Worm (Caenorhabditis elegans) whole organism, mixed stage, embryonic: ENCODE measurements around the gene F13B12.6.

Experiments
- M03D4.4 ChIP-seq: sonication (generic microtip); optimal IDR thresholded peaks from 2 replicates; lab custom pipeline; 2017; ENCODE audit warnings: mild to moderate bottlenecking, missing genetic modification characterization, missing compliant biosample characterization
- bed-3 ChIP-seq: fragments of 200-800 bp; sonication (Bioruptor generic); optimal IDR thresholded peaks from 3 replicates; lab custom pipeline; 2018; ENCODE audit warnings: mild to moderate bottlenecking, missing genetic modification characterization, moderate library complexity, missing compliant biosample characterization
- blmp-1 ChIP-seq: fragments of 150-350 bp; optimal IDR thresholded peaks from 2 replicates; lab custom pipeline; 2014; ENCODE audit warnings: missing biosample characterization, missing genetic modification characterization
- ceh-39 ChIP-seq: fragments of 150-350 bp; optimal IDR thresholded peaks from 2 replicates; lab custom pipeline; 2014; ENCODE audit warnings: missing biosample characterization, missing genetic modification characterization
- ceh-83 ChIP-seq: fragments of 200-800 bp; sonication (Bioruptor generic); optimal IDR thresholded peaks from 2 replicates; lab custom pipeline; 2018; ENCODE audit warnings: mild to moderate bottlenecking, missing genetic modification characterization, missing compliant biosample characterization
- cnd-1 ChIP-seq: fragments of 200-800 bp; sonication (Bioruptor generic); optimal IDR thresholded peaks from 2 replicates; lab custom pipeline; 2018; ENCODE audit warnings: mild to moderate bottlenecking, missing genetic modification characterization, missing compliant biosample characterization
- elt-1 ChIP-seq: sonication (generic microtip); optimal IDR thresholded peaks from 2 replicates; lab custom pipeline; 2017; ENCODE audit warnings: missing genetic modification characterization, mild to moderate bottlenecking, missing compliant biosample characterization, antibody characterized with exemption, moderate library complexity, borderline replicate concordance; ENCODE audit not compliant: insufficient read depth
- elt-3 ChIP-seq: fragments of 150-350 bp; optimal IDR thresholded peaks from 2 replicates; lab custom pipeline; 2014; ENCODE audit warnings: missing biosample characterization, missing genetic modification characterization
- ham-2 ChIP-seq: fragments of 200-800 bp; sonication (Bioruptor generic); optimal IDR thresholded peaks from 2 replicates; lab custom pipeline; 2018; ENCODE audit warnings: mild to moderate bottlenecking, missing genetic modification characterization, missing compliant biosample characterization
- hlh-1 ChIP-seq: fragments of 150-350 bp; optimal IDR thresholded peaks from 2 replicates; lab custom pipeline; 2014; ENCODE audit warnings: missing biosample characterization, missing genetic modification reagents, missing genetic modification characterization
- lin-13 ChIP-seq: fragments of 150-350 bp; optimal IDR thresholded peaks from 2 replicates; lab custom pipeline; 2014; ENCODE audit warnings: missing biosample characterization, missing genetic modification characterization
- lin-32 ChIP-seq: fragments of 200-800 bp; sonication (Bioruptor generic); optimal IDR thresholded peaks from 2 replicates; lab custom pipeline; 2018; ENCODE audit warnings: mild to moderate bottlenecking, missing genetic modification characterization, missing compliant biosample characterization
- lsy-2 ChIP-seq: fragments of 150-350 bp; optimal IDR thresholded peaks from 2 replicates; lab custom pipeline; 2014; ENCODE audit warnings: missing biosample characterization, missing genetic modification characterization
- mab-5 ChIP-seq: fragments of 150-350 bp; optimal IDR thresholded peaks from 2 replicates; lab custom pipeline; 2014; ENCODE audit warnings: missing biosample characterization, missing genetic modification characterization
- mep-1 ChIP-seq: fragments of 150-350 bp; optimal IDR thresholded peaks from 2 replicates; lab custom pipeline; 2017; ENCODE audit warnings: missing biosample characterization, missing genetic modification reagents, missing genetic modification characterization, inconsistent platforms
- mls-2 ChIP-seq: sonication (generic microtip); optimal IDR thresholded peaks from 2 replicates; lab custom pipeline; 2016; ENCODE audit warnings: mild to moderate bottlenecking, missing genetic modification characterization, moderate library complexity, missing compliant biosample characterization
- nhr-12 ChIP-seq: fragments of 150-350 bp; optimal IDR thresholded peaks from 2 replicates; lab custom pipeline; 2014; ENCODE audit warnings: missing biosample characterization, missing genetic modification characterization
- nhr-2 ChIP-seq: fragments of 150-350 bp; optimal IDR thresholded peaks from 2 replicates; lab custom pipeline; 2014; ENCODE audit warnings: missing biosample characterization, missing genetic modification characterization
- nhr-237 ChIP-seq: fragments of 150-350 bp; optimal IDR thresholded peaks from 2 replicates; lab custom pipeline; 2014; ENCODE audit warnings: missing biosample characterization, missing genetic modification characterization
- nhr-28 ChIP-seq: fragments of 150-350 bp; optimal IDR thresholded peaks from 2 replicates; lab custom pipeline; 2014; ENCODE audit warnings: missing biosample characterization, missing genetic modification characterization
- nhr-76 ChIP-seq: sonication (generic microtip); optimal IDR thresholded peaks from 2 replicates; lab custom pipeline; 2017; ENCODE audit warnings: missing biosample characterization, missing genetic modification characterization
- pha-4 ChIP-seq: fragments of 150-350 bp; optimal IDR thresholded peaks from 2 replicates; lab custom pipeline; 2018; ENCODE audit warnings: missing biosample characterization, missing genetic modification reagents, missing genetic modification characterization
- sem-2 ChIP-seq: fragments of 200-800 bp; sonication (Bioruptor generic); optimal IDR thresholded peaks from 2 replicates; lab custom pipeline; 2018; ENCODE audit warnings: mild to moderate bottlenecking, missing genetic modification characterization, missing compliant biosample characterization
- snpc-4 ChIP-seq: fragments of 150-350 bp; optimal IDR thresholded peaks from 2 replicates; lab custom pipeline; 2014; ENCODE audit warnings: missing biosample characterization, missing genetic modification characterization
- sptf-1 ChIP-seq: sonication (generic microtip); optimal IDR thresholded peaks from 2 replicates; lab custom pipeline; 2017; ENCODE audit warnings: mild to moderate bottlenecking, missing genetic modification characterization, moderate library complexity, missing compliant biosample characterization
- unc-120 ChIP-seq: sonication (generic microtip); optimal IDR thresholded peaks from 2 replicates; lab custom pipeline; 2017; ENCODE audit warnings: missing genetic modification characterization, missing compliant biosample characterization; ENCODE audit not compliant: poor library complexity, severe bottlenecking
- unc-39 ChIP-seq: fragments of 150-350 bp; optimal IDR thresholded peaks from 2 replicates; lab custom pipeline; 2014; ENCODE audit warnings: missing biosample characterization, missing genetic modification characterization
- unc-62 ChIP-seq: fragments of 150-350 bp; optimal IDR thresholded peaks from 2 replicates; lab custom pipeline; 2014; ENCODE audit warnings: missing biosample characterization, missing genetic modification reagents, missing genetic modification characterization
- ztf-11 ChIP-seq: fragments of 150-350 bp; optimal IDR thresholded peaks from 2 replicates; lab custom pipeline; 2014; ENCODE audit warnings: missing biosample characterization, missing genetic modification characterization

F13B12.6 gene

DNA sequence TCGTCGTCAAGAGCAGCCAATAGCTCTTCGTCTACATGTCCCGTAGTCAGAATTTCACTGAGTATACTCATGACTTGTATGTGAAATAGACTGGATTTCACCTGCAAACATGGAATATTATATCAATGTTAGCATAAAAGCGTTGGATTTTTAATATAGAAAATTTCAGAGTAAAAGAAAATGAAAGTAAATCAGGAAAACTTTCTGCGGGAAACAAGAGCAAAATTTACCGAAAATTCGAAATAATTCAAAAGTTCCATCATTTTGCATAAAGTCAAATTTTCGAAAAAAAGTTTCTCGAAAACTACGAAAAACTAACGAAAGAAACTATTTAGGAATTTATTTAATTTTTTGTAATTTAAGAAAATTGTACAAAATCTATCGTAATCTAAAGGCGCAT is at the start of gene F13B12.6:
Gene F13B12.6 (minus strand): TSS at position 101 of the 400 bp plus-strand sequence.
- TF ChIP-seq ham-2 (GFP tag; lab: Kevin White, UChicago) (no peak), unc-39 (tag; lab: Kevin White, UChicago) (no peak), snpc-4 (tag; lab: Kevin White, UChicago) (no peak), elt-3 (tag; lab: Kevin White, UChicago) (no peak)

DNA sequence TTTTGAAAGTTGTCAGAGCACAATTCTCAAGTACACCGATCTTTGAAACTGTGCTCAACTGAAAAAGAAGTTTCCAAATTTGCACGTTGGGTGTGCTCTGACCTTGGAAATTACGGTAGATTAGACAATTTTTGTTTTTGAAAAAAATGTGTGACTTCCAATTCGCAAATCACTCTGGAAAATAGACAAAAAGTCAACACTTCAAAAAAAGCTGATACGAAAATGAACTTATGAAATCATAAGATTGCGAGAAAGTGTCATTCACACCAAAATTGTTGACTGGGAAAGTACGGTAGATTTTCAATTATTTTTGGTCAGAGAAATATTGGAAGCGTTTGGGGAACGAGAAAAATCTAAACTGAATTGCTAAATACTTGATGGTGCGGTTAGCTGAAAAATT is 49.7 kb upstream of the F13B12.6 start:
- TF ChIP-seq lin-32 (GFP tag; lab: Kevin White, UChicago) (no peak), nhr-28 (tag; lab: Kevin White, UChicago) (no peak), ceh-39 (tag; lab: Kevin White, UChicago) (no peak), nhr-12 (tag; lab: Kevin White, UChicago) (no peak), nhr-2 (tag; lab: Kevin White, UChicago) (no peak), elt-3 (tag; lab: Kevin White, UChicago) (no peak), sptf-1 (tag; lab: Kevin White, UChicago) (no peak), ham-2 (GFP tag; lab: Kevin White, UChicago) (no peak), cnd-1 (tag; lab: Kevin White, UChicago) (no peak), mep-1 (tag; lab: Kevin White, UChicago) (no peak), sem-2 (no peak), bed-3 (GFP tag; lab: Kevin White, UChicago) (no peak), unc-62 (GFP tag; lab: Kevin White, UChicago) (no peak), nhr-237 (no peak)

DNA sequence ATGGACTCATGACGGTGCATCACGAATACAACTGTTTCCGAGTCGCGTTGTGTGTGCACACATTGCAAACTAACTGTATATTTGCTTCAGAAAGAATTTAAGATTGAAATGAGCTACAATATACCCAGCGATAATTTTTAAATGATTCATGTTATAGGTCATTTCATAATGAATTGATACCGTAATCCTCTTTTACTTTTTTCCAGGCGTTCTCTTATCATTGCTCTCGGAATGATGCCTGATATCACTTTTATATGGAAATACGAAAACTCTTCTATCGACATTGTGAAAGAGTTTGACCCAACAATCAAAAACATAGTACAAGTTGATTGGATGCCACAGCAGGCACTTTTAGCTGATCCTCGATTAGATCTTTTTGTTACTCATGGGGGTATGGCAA is 48.7 kb upstream of the F13B12.6 start:
- TF ChIP-seq pha-4 (tag; lab: Kevin White, UChicago): no peak
- TF ChIP-seq lin-13 (tag; lab: Kevin White, UChicago): no peak
- no peak for TF ChIP-seq ceh-39 (tag; lab: Kevin White, UChicago)
- TF ChIP-seq ham-2 (GFP tag; lab: Kevin White, UChicago): no peak
- TF ChIP-seq nhr-76 (tag; lab: Kevin White, UChicago): no peak
- TF ChIP-seq sptf-1 (tag; lab: Kevin White, UChicago): no peak
- no peak for TF ChIP-seq elt-3 (tag; lab: Kevin White, UChicago)
- TF ChIP-seq snpc-4 (tag; lab: Kevin White, UChicago): no peak
- no peak for TF ChIP-seq hlh-1 (tag; lab: Kevin White, UChicago)
- TF ChIP-seq lin-32 (GFP tag; lab: Kevin White, UChicago): no peak
- TF ChIP-seq unc-120 (tag; lab: Kevin White, UChicago): no peak
- no peak for TF ChIP-seq unc-62 (GFP tag; lab: Kevin White, UChicago)
- no peak for TF ChIP-seq ztf-11 (tag; lab: Kevin White, UChicago)
- no peak for TF ChIP-seq mab-5 (tag; lab: Kevin White, UChicago)
- TF ChIP-seq ceh-83 (GFP tag; lab: Kevin White, UChicago): no peak

DNA sequence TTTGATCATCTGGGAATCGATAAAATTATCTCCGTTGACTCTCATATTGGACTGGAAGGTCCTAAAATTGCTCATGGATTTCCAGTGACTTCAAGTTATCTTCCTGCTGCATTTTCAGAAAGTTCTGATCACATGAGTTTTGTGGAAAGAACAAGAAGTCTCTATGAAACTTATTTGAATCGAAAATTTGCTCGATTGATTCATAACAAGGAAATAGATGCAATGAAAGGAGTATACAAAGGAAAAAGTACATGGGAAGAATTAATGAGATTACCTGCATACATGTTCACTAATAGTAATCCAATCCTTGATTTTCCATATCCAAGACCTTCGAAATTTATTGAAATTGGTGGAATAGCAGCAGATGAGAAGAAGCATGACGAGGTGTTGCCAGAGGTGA is 48.1 kb upstream of the F13B12.6 start:
- TF ChIP-seq M03D4.4 (tag; lab: Kevin White, UChicago): no peak
- TF ChIP-seq blmp-1 (tag; lab: Kevin White, UChicago): no peak
- no peak for TF ChIP-seq unc-120 (tag; lab: Kevin White, UChicago)
- no peak for TF ChIP-seq snpc-4 (tag; lab: Kevin White, UChicago)
- no peak for TF ChIP-seq nhr-237
- no peak for TF ChIP-seq nhr-12 (tag; lab: Kevin White, UChicago)
- TF ChIP-seq sptf-1 (tag; lab: Kevin White, UChicago): no peak
- TF ChIP-seq elt-1: no peak
- no peak for TF ChIP-seq pha-4 (tag; lab: Kevin White, UChicago)

DNA sequence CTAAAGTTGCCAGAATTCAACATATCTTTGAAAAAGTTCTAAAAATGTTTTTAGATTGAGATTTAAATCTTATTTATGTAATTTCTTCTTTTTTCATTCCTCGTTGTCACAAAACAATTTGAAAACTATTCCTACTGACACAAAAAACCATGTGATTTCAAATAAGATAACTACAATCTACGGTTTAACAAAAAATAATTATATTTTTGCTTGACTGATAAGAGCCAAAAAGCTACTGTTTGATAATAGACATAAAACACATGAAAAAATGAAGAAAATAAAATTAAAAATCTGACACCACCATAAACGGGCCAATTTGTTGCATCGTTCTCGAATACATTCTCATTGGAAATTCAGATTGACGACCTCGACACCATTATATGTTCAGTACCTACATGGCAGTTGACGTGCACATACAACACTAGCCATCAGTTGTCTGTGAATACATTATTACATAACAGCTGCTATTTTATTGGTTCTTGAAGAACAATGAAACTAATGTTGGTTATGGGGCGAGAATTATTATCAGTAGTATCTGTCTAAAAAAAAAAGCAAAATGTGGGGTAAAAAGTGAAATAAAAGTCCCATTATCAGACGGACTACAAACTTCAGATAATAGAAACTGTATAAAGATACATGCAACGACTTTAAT is 46.4 kb upstream of the F13B12.6 start, which contains the start of gene ugt-43:
Gene ugt-43 (plus strand): TSS at position 602 of the 652 bp plus-strand sequence.
- no peak for TF ChIP-seq blmp-1 (tag; lab: Kevin White, UChicago)
- TF ChIP-seq elt-1: no peak
- TF ChIP-seq mab-5 (tag; lab: Kevin White, UChicago): no peak
- TF ChIP-seq lsy-2: no peak
- no peak for TF ChIP-seq mls-2 (tag; lab: Kevin White, UChicago)
- TF ChIP-seq cnd-1 (tag; lab: Kevin White, UChicago): no peak
- no peak for TF ChIP-seq sem-2
